Fruit fly (Drosophila melanogaster): ENCODE measurements around the gene CG5447.

DNA sequence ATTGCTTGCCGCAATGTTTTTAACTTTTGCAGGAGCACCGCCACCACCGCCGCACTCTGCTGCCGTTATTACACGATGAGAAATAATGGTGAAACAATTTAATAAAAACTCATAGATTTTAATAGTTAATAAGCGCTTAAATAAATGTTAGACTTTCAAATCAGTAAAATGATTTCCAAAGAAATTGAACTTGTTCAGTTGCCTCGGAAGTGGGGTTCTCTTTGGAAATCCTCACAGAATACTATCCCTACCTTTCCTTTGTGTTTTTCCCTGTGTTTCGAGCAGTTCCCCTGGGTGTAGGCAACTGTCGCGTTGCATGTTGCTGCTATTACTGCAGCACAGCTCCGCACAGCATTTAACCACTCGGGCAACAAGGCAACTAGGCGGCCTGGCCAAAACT lies 24.1 kb upstream of the CG5447 start:
- no peak for TF ChIP-seq kay (GFP tag; ENCODE audit: borderline replicate concordance)
- no peak for TF ChIP-seq Clk (GFP tag; optimal IDR thresholded peaks at IDR 0.05)
- no peak for TF ChIP-seq cic (GFP tag; optimal IDR thresholded peaks at IDR 0.05)
- no peak for TF ChIP-seq ovo (GFP tag; optimal IDR thresholded peaks at IDR 0.05)
- no peak for TF ChIP-seq CG12768 (GFP tag; optimal IDR thresholded peaks at IDR 0.05)
- no peak for TF ChIP-seq Mnt (GFP tag; optimal IDR thresholded peaks at IDR 0.05)
- TF ChIP-seq CG14711 (tag; optimal IDR thresholded peaks at IDR 0.05), result no peak
- TF ChIP-seq pad (GFP tag; optimal IDR thresholded peaks at IDR 0.05), result no peak
- no peak for TF ChIP-seq CG7045 (GFP tag; optimal IDR thresholded peaks at IDR 0.05)

Measured in whole organism, adult.